Worm (Caenorhabditis elegans) whole organism, L3 larva: Measurements from ENCODE around the gene F49E11.2.

Experiments
- R02D3.7 ChIP-seq: fragments of 150-350 bp; optimal IDR thresholded peaks from 2 replicates; lab custom pipeline; 2014; ENCODE audit warnings: missing biosample characterization, missing genetic modification characterization
- egl-27 ChIP-seq: sonication (generic microtip); optimal IDR thresholded peaks from 4 replicates; lab custom pipeline; 2017; ENCODE audit warnings: missing biosample characterization, missing genetic modification reagents, missing genetic modification characterization
- pqm-1 ChIP-seq: fragments of 150-350 bp; optimal IDR thresholded peaks from 2 replicates; lab custom pipeline; 2017; ENCODE audit warnings: missing biosample characterization, missing genetic modification characterization, inconsistent platforms
- sea-2 ChIP-seq: fragments of 150-350 bp; sonication (generic microtip); optimal IDR thresholded peaks from 4 replicates; lab custom pipeline; 2014; ENCODE audit warnings: missing biosample characterization, missing genetic modification reagents, missing genetic modification characterization
- ztf-11 ChIP-seq: fragments of 150-350 bp; optimal IDR thresholded peaks from 2 replicates; lab custom pipeline; 2014; ENCODE audit warnings: missing biosample characterization, missing genetic modification characterization

DNA sequence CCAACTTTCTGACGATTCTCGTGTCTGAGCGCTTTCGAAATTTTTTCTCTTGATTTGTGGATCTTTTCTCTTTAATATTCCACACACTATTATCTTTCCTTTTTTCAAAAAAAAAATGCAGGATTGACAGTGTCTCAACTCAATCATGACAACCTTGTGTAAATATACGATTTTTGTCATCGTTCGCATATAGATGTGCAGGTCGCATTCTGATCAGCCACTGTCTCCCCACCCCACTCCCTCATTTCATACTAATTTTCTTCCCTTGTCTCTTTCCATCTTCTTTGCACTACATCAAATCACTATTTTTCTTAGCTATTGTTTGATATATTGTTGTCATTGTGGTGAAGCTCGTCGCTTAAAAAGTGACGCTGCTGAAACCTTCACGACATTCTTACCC, 3.5 kb downstream of the F49E11.2 start:
- TF ChIP-seq pqm-1 (tag; lab: Kevin White, UChicago) (no peak), ztf-11 (tag; lab: Kevin White, UChicago) (no peak), sea-2 (GFP tag; lab: Kevin White, UChicago) (no peak), R02D3.7 (no peak), egl-27 (tag; lab: Kevin White, UChicago) (no peak)
